Worm (Caenorhabditis elegans) whole organism, dauer: ENCODE results near the gene W09D10.4.

Experiments used
- unc-62 ChIP-seq: sonication (generic microtip); optimal IDR thresholded peaks from 2 replicates; lab custom pipeline; 2017; ENCODE audit warnings: missing biosample characterization, missing genetic modification reagents, missing genetic modification characterization

W09D10.4 gene

DNA sequence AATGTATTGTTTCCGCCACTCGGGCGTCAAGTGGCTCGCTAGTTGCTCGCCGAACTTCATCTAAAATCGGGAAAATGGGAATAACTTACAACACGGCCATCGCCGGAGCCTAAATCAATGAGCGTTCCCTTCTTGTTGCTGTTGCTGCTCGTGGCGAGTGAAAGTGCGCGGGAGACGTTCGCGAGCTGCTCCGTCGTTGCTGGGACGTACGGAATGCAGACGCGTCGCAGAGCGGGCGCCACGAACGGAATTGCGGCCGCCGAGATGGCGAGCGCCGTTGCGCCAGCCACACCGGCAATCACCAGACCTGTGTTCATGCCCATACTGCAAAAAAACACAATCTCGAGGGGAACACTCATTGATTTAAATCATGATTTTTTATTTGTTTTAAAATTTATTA lies 9.5 kb downstream of the W09D10.4 start:
- no peak for TF ChIP-seq unc-62 (GFP tag; lab: Kevin White, UChicago)

- TF ChIP-seq unc-62 (GFP tag; lab: Kevin White, UChicago): no peak
Observed at ce11 chrIII:10704499-10704898, 11.5 kb downstream of the W09D10.4 start.

ce11 chrIII:10703833-10704232 lies 12.2 kb downstream of the W09D10.4 start:
- no peak for TF ChIP-seq unc-62 (GFP tag; lab: Kevin White, UChicago)

DNA sequence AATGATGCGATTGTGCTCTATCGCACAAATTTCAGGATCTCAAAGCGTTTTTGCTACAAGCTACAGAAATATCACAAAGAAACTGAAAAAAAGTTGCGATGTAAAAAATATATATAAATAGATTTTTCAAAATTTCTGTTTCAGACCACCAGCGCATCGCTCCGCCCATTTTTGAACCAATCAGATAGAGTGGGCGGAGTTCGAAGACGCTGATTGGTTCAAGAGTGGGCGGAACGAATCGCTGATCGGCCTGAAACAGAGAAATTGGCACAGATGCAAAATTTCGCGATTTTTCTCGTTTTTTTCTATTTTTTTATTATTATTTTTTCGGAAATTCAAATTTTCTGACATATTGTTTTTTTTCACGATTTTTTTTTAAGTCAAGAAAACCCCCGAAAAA lies 13.2 kb downstream of the W09D10.4 start:
- TF ChIP-seq unc-62 (GFP tag; lab: Kevin White, UChicago): no peak

DNA sequence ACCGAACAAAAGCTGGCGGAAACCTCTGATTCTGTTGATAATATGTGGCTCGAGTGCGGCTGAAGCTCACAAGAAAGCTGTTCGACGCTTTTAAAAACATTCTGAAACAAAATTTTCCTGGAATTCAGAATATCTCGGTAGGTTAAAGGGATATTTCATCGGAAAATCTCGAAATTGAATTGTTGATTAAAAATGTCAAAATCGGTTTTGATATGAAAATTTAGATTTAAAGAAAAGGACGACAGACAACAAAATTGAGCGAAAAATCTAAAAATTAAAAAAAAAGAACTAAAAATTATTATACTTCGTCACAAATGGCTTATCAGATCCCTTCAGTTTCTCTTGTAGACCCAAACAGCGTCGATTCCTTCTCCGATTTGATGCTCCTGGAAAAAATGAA lies 15.5 kb downstream of the W09D10.4 start, which contains the start of gene Y39A1A.20:
TSS of gene Y39A1A.20 (minus strand) at position 101 of the 400 bp plus-strand sequence.
- no peak for TF ChIP-seq unc-62 (GFP tag; lab: Kevin White, UChicago)

- TF ChIP-seq unc-62 (GFP tag; lab: Kevin White, UChicago): no peak
Observed at ce11 chrIII:10694294-10694693, 21.7 kb downstream of the W09D10.4 start, which contains the start of the genes Y39A1A.18 and fmo-3. Gene Y39A1A.18, minus strand, starts transcription at chrIII:10694485. Gene fmo-3, plus strand, starts transcription at chrIII:10694681.

DNA sequence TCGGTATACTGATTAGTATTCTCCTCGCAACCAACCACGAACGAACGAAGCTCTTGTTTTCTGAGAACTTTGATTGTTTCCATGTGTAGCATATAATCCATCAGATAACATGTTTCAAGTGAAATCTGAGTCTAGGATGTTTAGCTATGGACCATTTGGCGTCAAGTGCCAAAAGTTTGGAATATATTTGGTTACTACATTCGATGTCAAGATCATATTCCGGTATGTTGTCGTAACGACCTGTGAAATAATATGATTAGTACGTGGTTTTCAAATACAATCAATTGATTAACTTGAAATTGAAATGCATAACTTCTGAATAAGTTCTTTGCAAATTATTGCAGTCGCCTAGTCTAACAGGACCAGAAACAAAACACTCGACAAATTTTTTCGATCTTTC lies 25.0 kb downstream of the W09D10.4 start, which contains the start of gene Y39A1A.17:
TSS of gene Y39A1A.17 (minus strand) at position 101 of the 400 bp plus-strand sequence.
- no peak for TF ChIP-seq unc-62 (GFP tag; lab: Kevin White, UChicago)

DNA sequence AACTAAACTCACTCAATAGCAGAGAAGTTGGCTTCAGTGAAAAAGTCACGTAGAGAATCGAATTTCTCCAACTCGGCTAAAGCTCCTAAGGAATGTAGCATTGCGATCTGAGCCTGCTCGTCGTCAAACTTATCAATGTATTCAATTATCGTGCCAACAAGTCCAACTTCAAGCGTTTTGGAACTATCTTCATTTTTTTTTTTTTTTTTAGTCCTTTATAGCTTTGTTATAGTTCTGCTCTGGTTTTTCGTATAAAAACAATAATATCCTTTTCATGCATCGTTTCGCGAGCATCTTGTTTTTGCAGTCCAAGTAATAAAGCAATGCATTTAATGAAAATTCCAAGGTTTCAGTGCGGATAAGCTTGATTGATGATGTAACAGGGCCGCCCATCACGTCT lies 26.9 kb downstream of the W09D10.4 start, which contains the start of gene Y39A1A.31:
TSS of gene Y39A1A.31 (minus strand) at position 101 of the 400 bp plus-strand sequence.
- no peak for TF ChIP-seq unc-62 (GFP tag; lab: Kevin White, UChicago)

ce11 chrIII:10678971-10679370 lies 37.0 kb downstream of the W09D10.4 start, which contains the start of gene Y39A1A.16:
Gene Y39A1A.16, plus strand, starts transcription at chrIII:10679271.
- no peak for TF ChIP-seq unc-62 (GFP tag; lab: Kevin White, UChicago)

DNA sequence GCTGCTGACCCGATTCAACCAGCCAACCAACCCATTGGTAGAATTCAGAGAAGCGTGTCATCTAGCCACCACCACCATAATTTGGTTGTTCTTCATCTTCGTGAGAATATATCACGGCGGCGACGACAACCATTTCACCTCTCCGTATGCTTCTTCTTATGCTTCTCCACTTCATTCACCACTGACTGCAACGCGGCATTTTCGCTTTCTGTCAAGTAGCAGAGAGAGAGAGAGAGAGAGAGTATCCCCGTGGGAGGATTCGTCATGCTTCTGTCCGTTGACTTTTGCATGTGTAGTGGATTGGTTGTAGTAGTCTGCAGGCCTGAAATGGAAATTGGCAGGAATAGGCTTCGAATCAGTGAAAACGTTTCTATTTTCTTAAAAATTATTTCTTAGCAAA lies 44.1 kb downstream of the W09D10.4 start:
- no peak for TF ChIP-seq unc-62 (GFP tag; lab: Kevin White, UChicago)

DNA sequence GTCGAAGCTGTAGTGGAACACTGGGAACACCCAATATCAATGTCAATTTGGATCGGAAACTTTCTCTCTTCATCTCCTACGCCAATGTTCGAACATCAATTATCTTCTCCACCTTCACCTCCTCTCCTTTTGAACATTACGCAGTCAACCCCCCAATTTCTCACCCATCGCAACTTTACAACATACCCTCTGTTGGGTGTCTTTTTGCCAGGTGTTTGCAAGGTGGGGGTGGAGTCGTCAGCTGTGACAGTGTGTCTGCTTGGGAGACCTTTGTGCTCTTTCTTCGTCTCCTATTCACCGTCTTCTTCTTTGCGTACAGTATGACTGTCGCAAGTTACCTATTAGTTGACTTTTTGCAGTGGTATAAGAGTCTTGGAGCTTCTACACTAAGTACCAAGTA lies 49.4 kb downstream of the W09D10.4 start:
- no peak for TF ChIP-seq unc-62 (GFP tag; lab: Kevin White, UChicago)
